Worm (Caenorhabditis elegans) whole organism, L2 larva: Measurements from ENCODE around the gene T07E3.3.

Experiments
- C34F6.9 ChIP-seq: fragments of 150-350 bp; optimal IDR thresholded peaks from 2 replicates; lab custom pipeline; 2014; ENCODE audit warnings: missing biosample characterization, missing genetic modification characterization
- F13H6.1 ChIP-seq: sonication (generic microtip); optimal IDR thresholded peaks from 2 replicates; lab custom pipeline; 2016; ENCODE audit warnings: missing genetic modification characterization, missing compliant biosample characterization
- R02D3.7 ChIP-seq: fragments of 150-350 bp; optimal IDR thresholded peaks from 2 replicates; lab custom pipeline; 2014; ENCODE audit warnings: missing biosample characterization, missing genetic modification characterization
- Y55F3AM.14 ChIP-seq: fragments of 200-800 bp; sonication (Bioruptor generic); optimal IDR thresholded peaks from 2 replicates; lab custom pipeline; 2018; ENCODE audit warnings: mild to moderate bottlenecking, missing genetic modification characterization, missing compliant biosample characterization
- aly-2 ChIP-seq: fragments of 150-350 bp; optimal IDR thresholded peaks from 2 replicates; lab custom pipeline; 2014; ENCODE audit warnings: missing biosample characterization, missing genetic modification characterization
- ama-1 ChIP-seq: fragments of 150-350 bp; optimal IDR thresholded peaks from 2 replicates; lab custom pipeline; 2018; ENCODE audit warnings: inconsistent platforms
- blmp-1 ChIP-seq: sonication (generic microtip); optimal IDR thresholded peaks from 2 replicates; lab custom pipeline; 2017; ENCODE audit warnings: missing genetic modification characterization, mild to moderate bottlenecking, missing compliant biosample characterization, antibody characterized with exemption, moderate library complexity; ENCODE audit not compliant: insufficient read depth
- ceh-16 ChIP-seq: fragments of 150-350 bp; optimal IDR thresholded peaks from 2 replicates; lab custom pipeline; 2014; ENCODE audit warnings: missing biosample characterization, missing genetic modification characterization
- crh-2 ChIP-seq: sonication (generic microtip); optimal IDR thresholded peaks from 2 replicates; lab custom pipeline; 2017; ENCODE audit warnings: missing biosample characterization, missing genetic modification characterization
- dmd-4 ChIP-seq: sonication (generic microtip); optimal IDR thresholded peaks from 2 replicates; lab custom pipeline; 2017; ENCODE audit warnings: missing biosample characterization, missing genetic modification characterization
- egl-27 ChIP-seq: sonication (generic microtip); optimal IDR thresholded peaks from 3 replicates; lab custom pipeline; 2017; ENCODE audit warnings: missing biosample characterization, missing genetic modification reagents, missing genetic modification characterization
- fos-1 ChIP-seq: fragments of 150-350 bp; optimal IDR thresholded peaks from 2 replicates; lab custom pipeline; 2014; ENCODE audit warnings: missing biosample characterization, missing genetic modification characterization
- gmeb-1 ChIP-seq: fragments of 150-350 bp; optimal IDR thresholded peaks from 2 replicates; lab custom pipeline; 2014; ENCODE audit warnings: missing biosample characterization, missing genetic modification characterization
- lin-11 ChIP-seq: fragments of 150-350 bp; sonication (generic microtip); optimal IDR thresholded peaks from 2 replicates; lab custom pipeline; 2014; ENCODE audit warnings: missing biosample characterization, missing genetic modification characterization, inconsistent platforms, mixed read lengths
- lin-13 ChIP-seq: fragments of 150-350 bp; optimal IDR thresholded peaks from 2 replicates; lab custom pipeline; 2014; ENCODE audit warnings: missing biosample characterization, missing genetic modification reagents, missing genetic modification characterization
- lsy-2 ChIP-seq, 2 experiments: fragments of 150-350 bp in 1 of 2; sonication (generic microtip) in 1 of 2; optimal IDR thresholded peaks; 2 replicates each; lab custom pipeline; 2014 to 2017; ENCODE audit warnings: missing biosample characterization in 2 of 2, missing genetic modification characterization in 2 of 2
- mdl-1 ChIP-seq, 2 experiments: fragments of 150-350 bp in 1 of 2; sonication (generic microtip) in 1 of 2; optimal IDR thresholded peaks; 2 replicates each; lab custom pipeline; 2017; ENCODE audit warnings: missing biosample characterization in 2 of 2, missing genetic modification characterization in 2 of 2
- nhr-11 ChIP-seq: fragments of 150-350 bp; optimal IDR thresholded peaks from 2 replicates; lab custom pipeline; 2014; ENCODE audit warnings: missing biosample characterization, missing genetic modification characterization
- nhr-129 ChIP-seq: fragments of 150-350 bp; optimal IDR thresholded peaks from 2 replicates; lab custom pipeline; 2014; ENCODE audit warnings: missing biosample characterization, missing genetic modification characterization
- nhr-21 ChIP-seq: fragments of 150-350 bp; optimal IDR thresholded peaks from 2 replicates; lab custom pipeline; 2014; ENCODE audit warnings: missing biosample characterization, missing genetic modification characterization
- nhr-23 ChIP-seq: fragments of 150-350 bp; optimal IDR thresholded peaks from 2 replicates; lab custom pipeline; 2014; ENCODE audit warnings: missing biosample characterization, missing genetic modification reagents, missing genetic modification characterization
- nhr-25 ChIP-seq: fragments of 150-350 bp; sonication (generic microtip); optimal IDR thresholded peaks from 3 replicates; lab custom pipeline; 2014; ENCODE audit warnings: missing biosample characterization, missing genetic modification characterization
- nhr-6 ChIP-seq: fragments of 150-350 bp; optimal IDR thresholded peaks from 2 replicates; lab custom pipeline; 2014; ENCODE audit warnings: missing biosample characterization, missing genetic modification characterization
- nhr-77 ChIP-seq: fragments of 150-350 bp; optimal IDR thresholded peaks from 2 replicates; lab custom pipeline; 2014; ENCODE audit warnings: missing biosample characterization, missing genetic modification characterization
- peb-1 ChIP-seq: fragments of 150-350 bp; optimal IDR thresholded peaks from 2 replicates; lab custom pipeline; 2014; ENCODE audit warnings: missing biosample characterization, missing genetic modification characterization
- sem-4 ChIP-seq: fragments of 150-350 bp; optimal IDR thresholded peaks from 2 replicates; lab custom pipeline; 2014; ENCODE audit warnings: missing biosample characterization, missing genetic modification reagents, missing genetic modification characterization
- skn-1 ChIP-seq: sonication (generic microtip); optimal IDR thresholded peaks from 2 replicates; lab custom pipeline; 2017; ENCODE audit warnings: missing biosample characterization, missing genetic modification characterization
- sma-3 ChIP-seq: sonication (generic microtip); optimal IDR thresholded peaks from 2 replicates; lab custom pipeline; 2016; ENCODE audit warnings: missing genetic modification reagents, missing genetic modification characterization, missing compliant biosample characterization
- sma-9 ChIP-seq, 2 experiments: fragments of 150-350 bp in 1 of 2; sonication (generic microtip) in 1 of 2; optimal IDR thresholded peaks; 2 replicates each; lab custom pipeline; 2014 to 2016; ENCODE audit warnings: missing genetic modification characterization in 2 of 2, mild to moderate bottlenecking in 1 of 2, missing biosample characterization in 1 of 2, missing compliant biosample characterization in 1 of 2, missing genetic modification reagents in 1 of 2, moderate library complexity in 1 of 2
- snpc-4 ChIP-seq: fragments of 150-350 bp; optimal IDR thresholded peaks from 2 replicates; lab custom pipeline; 2014; ENCODE audit warnings: missing biosample characterization, missing genetic modification characterization
- unc-39 ChIP-seq: fragments of 150-350 bp; optimal IDR thresholded peaks from 2 replicates; lab custom pipeline; 2014; ENCODE audit warnings: missing biosample characterization, missing genetic modification characterization
- unc-55 ChIP-seq: fragments of 150-350 bp; sonication (generic microtip); optimal IDR thresholded peaks from 3 replicates; lab custom pipeline; 2014; ENCODE audit warnings: missing biosample characterization, missing genetic modification reagents, missing genetic modification characterization
- ztf-4 ChIP-seq: fragments of 150-350 bp; optimal IDR thresholded peaks from 2 replicates; lab custom pipeline; 2014; ENCODE audit warnings: missing biosample characterization, missing genetic modification characterization

Gene T07E3.3

ce11 chrIII:6888497-6888896 lies 15.2 kb upstream of the T07E3.3 start:
- TF ChIP-seq C34F6.9 (tag; lab: Kevin White, UChicago) (peak; percentile 4), sma-3 (GFP tag; lab: Kevin White, UChicago) (peak; percentile 25), lsy-2 (tag; optimal IDR thresholded peaks at IDR 0.05; lab: Kevin White, UChicago) (peak in 1 of 2 experiments; percentile 46), crh-2 (peak; percentile 40), ceh-16 (tag; lab: Kevin White, UChicago) (no peak), skn-1 (no peak), sma-9 (GFP tag; optimal IDR thresholded peaks at IDR 0.05; lab: Kevin White, UChicago) (peak; percentile 32), sma-9 (tag; optimal IDR thresholded peaks at IDR 0.05; lab: Kevin White, UChicago) (no peak), lin-13 (GFP tag; lab: Kevin White, UChicago) (peak; percentile 26), unc-55 (peak; percentile 21), sem-4 (tag; lab: Kevin White, UChicago) (no peak), nhr-21 (tag; lab: Kevin White, UChicago) (peak; percentile 49)

ce11 chrIII:6888999-6889824 lies 14.5 kb upstream of the T07E3.3 start, which contains the start of the genes brd-1 and K04C2.2:
TSS of gene brd-1 (minus strand) at chrIII:6889504.
TSS of gene K04C2.2 (plus strand) at chrIII:6889774.
- TF ChIP-seq lsy-2 (tag; optimal IDR thresholded peaks at IDR 0.05; lab: Kevin White, UChicago), result peak in 1 of 2 experiments; percentile 56
- peak; percentile 55 for TF ChIP-seq gmeb-1 (tag; lab: Kevin White, UChicago)
- peak; percentile 30 for TF ChIP-seq unc-55
- TF ChIP-seq ztf-4, result no peak

- TF ChIP-seq crh-2 (no peak), aly-2 (tag; lab: Kevin White, UChicago) (no peak), mdl-1 (tag; optimal IDR thresholded peaks at IDR 0.05; lab: Kevin White, UChicago) (no peak), lsy-2 (tag; optimal IDR thresholded peaks at IDR 0.05; lab: Kevin White, UChicago) (no peak), snpc-4 (tag; lab: Kevin White, UChicago) (no peak), lin-11 (tag; lab: Kevin White, UChicago) (no peak)
Observed at ce11 chrIII:6891560-6891959, 12.1 kb upstream of the T07E3.3 start, which contains the start of gene K04C2.5. TSS of gene K04C2.5 (minus strand) at chrIII:6891660.

- TF ChIP-seq lin-13 (GFP tag; lab: Kevin White, UChicago), result peak; percentile 14
- no peak for TF ChIP-seq dmd-4 (tag; lab: Kevin White, UChicago)
- peak; percentile 82 for TF ChIP-seq nhr-21 (tag; lab: Kevin White, UChicago)
- peak; percentile 9 for TF ChIP-seq ama-1
- TF ChIP-seq F13H6.1 (tag; lab: Kevin White, UChicago), result peak; percentile 82
- TF ChIP-seq R02D3.7 (tag; lab: Kevin White, UChicago), result no peak
- TF ChIP-seq peb-1 (tag; lab: Kevin White, UChicago), result no peak
- no peak for TF ChIP-seq Y55F3AM.14 (GFP tag; lab: Kevin White, UChicago)
- TF ChIP-seq nhr-77 (tag; lab: Kevin White, UChicago), result no peak
- TF ChIP-seq fos-1 (tag; lab: Kevin White, UChicago), result peak; percentile 83
- TF ChIP-seq nhr-11 (tag; lab: Kevin White, UChicago), result no peak
- peak; percentile 17 to 82 for TF ChIP-seq lsy-2 (tag; optimal IDR thresholded peaks at IDR 0.05; lab: Kevin White, UChicago)
- peak; percentile 70 for TF ChIP-seq C34F6.9 (tag; lab: Kevin White, UChicago)
- no peak for TF ChIP-seq lin-11 (tag; lab: Kevin White, UChicago)
- TF ChIP-seq nhr-25, result peak; percentile 56
- peak; percentile 67 for TF ChIP-seq nhr-6 (tag; lab: Kevin White, UChicago)
- peak; percentile 76 for TF ChIP-seq crh-2
- no peak for TF ChIP-seq unc-39 (tag; lab: Kevin White, UChicago)
- TF ChIP-seq sem-4 (tag; lab: Kevin White, UChicago), result peak; percentile 8
- TF ChIP-seq egl-27 (tag; lab: Kevin White, UChicago), result peak; percentile 75
- no peak for TF ChIP-seq nhr-23
- TF ChIP-seq gmeb-1 (tag; lab: Kevin White, UChicago), result peak; percentile 62
- peak; percentile 83 for TF ChIP-seq nhr-129 (tag; lab: Kevin White, UChicago)
- TF ChIP-seq sma-3 (GFP tag; lab: Kevin White, UChicago), result peak; percentile 68
- no peak for TF ChIP-seq unc-55
- TF ChIP-seq sma-9 (GFP tag; optimal IDR thresholded peaks at IDR 0.05; lab: Kevin White, UChicago), result peak; percentile 88
- TF ChIP-seq sma-9 (tag; optimal IDR thresholded peaks at IDR 0.05; lab: Kevin White, UChicago), result no peak
- TF ChIP-seq blmp-1, result peak; percentile 32
Observed at ce11 chrIII:6895166-6895565, 8.5 kb upstream of the T07E3.3 start.
